Worm (Caenorhabditis elegans) whole organism, dauer: Measurements from ENCODE around the gene F23B2.7.
"Not testable (repeated sequence)": the region's sequence is repeated elsewhere in the genome, so short reads cannot be mapped to it uniquely, and the experiment has no call there.

Experiments
- unc-62 ChIP-seq: sonication (generic microtip); optimal IDR thresholded peaks from 2 replicates; lab custom pipeline; 2017; ENCODE audit warnings: missing biosample characterization, missing genetic modification reagents, missing genetic modification characterization

The F23B2.7 gene

DNA sequence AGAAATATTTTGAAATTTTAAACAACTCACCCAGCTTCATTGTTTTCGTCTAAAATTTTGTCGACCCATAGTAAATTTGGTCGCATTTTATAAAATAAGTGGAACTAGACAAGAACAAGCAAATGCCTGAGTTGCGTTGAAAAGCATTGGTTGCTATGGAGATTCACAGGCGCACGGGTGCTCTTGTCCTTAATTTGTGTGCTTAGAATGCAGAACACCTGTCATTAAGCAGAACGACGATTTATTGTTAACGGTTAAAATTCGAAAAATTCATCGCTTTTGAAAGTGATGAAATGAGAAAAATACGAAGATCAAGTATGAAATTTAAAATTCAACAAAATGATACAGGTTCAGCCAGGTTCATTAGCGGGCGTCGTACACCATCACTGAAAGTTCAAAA lies 4.2 kb upstream of the F23B2.7 start, which contains the start of gene daf-10:
Gene daf-10 (minus strand): TSS at position 101 of the 400 bp plus-strand sequence.
- no peak for TF ChIP-seq unc-62 (GFP tag; lab: Kevin White, UChicago)

DNA sequence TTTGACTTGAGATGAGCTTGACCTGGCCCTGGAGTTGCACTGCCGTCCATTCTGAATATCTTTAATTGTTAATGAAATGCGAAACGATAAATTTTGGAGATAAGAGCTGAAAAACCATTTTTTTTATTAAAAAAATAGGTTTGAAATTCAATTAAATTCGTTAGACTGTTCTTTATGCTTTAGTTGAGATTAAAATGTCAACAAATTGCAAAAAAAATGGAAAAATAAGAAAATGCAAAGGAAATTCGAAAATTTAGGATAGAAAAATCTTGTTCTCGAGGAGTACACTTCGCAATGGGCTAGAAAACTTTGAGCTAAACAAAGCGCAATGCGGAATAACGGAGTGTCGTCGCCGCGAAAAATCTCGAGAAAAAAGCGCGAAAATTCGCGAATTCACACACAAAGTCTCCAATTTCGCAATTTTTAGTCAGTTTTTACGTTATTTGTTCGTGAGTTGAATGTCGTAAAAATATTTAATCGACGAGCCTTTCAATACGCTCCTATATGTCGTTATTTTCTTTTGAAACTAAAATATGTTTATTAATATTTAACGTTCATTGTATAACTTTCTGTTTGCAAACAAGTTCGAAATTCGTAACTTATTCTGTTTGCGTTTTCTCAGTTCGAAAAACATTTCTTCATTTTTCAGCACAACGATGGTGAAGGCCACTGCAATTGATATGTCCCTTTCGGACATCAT lies 3.3 kb upstream of the F23B2.7 start, which contains the start of the genes rpb-12 and aly-2:
Gene rpb-12 (minus strand): TSS at position 51 of the 700 bp plus-strand sequence.
Gene aly-2 (plus strand): TSS at position 650 of the 700 bp plus-strand sequence.
- TF ChIP-seq unc-62 (GFP tag; lab: Kevin White, UChicago): no peak

ce11 chrIV:9154263-9154662 lies 4.0 kb downstream of the F23B2.7 start, which contains the start of gene F23B2.10:
Gene F23B2.10, minus strand, starts transcription at chrIV:9154363.
- TF ChIP-seq unc-62 (GFP tag; lab: Kevin White, UChicago): no peak

DNA sequence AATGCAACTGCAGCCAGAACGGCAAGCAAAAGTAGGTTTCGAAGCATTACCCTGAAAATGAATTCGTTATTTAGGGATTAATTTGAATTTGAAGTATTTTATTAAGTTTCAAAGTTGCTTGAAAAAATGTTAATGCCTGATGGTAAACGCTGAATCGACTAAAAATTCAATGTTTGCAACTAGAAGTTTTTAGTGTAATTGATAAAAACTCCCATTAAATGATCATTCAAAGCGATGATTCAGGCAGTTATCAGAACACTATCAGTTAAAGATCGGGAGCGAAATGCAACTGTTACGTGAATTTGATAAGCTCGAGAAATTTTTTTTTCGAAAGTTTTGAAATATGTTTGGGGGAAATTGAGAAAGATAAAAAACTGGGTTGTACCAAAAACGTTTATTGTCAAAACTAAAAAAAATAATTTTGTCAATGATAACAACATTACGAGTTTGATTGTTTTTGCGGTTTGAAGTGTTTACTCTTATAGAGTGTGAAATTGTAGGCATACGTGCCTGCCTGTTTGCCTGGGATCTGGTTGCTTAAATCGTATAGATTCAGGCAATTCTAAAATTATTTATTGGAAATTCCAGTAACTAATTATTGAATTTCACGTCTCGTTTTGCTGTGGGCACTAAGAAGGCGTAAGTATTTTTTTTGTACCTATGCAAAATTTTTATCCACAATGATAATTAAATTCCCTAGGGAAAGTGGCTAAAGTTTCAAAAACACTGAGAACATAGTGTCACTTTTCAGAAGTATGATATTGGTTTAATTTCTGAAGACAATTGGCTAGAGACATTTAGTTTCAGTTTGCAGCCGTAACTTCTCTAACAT lies 8.9 kb downstream of the F23B2.7 start, which contains the start of gene pcp-3:
Gene pcp-3 (minus strand): TSS at position 51 of the 832 bp plus-strand sequence.
- TF ChIP-seq unc-62 (GFP tag; lab: Kevin White, UChicago): no peak

DNA sequence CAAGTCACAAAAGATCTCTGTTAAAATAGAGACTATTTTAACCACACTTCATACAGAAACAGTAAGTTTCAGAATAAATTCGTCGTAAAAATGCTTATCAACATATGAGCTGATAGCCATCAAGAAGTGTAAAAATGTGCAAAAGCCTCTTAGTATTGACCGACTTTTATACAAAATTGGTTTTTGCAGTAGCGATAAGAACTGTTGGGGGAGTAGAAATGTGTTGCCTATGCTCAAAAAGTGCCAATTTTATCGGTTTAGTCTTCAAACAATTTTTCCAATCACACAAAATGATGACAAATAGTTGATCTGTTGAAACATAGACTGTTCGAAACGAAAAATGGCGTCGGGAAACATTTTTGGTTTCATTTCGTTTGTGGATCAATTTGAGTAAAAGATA lies 9.6 kb downstream of the F23B2.7 start:
- TF ChIP-seq unc-62 (GFP tag; lab: Kevin White, UChicago): no peak

- TF ChIP-seq unc-62 (GFP tag; lab: Kevin White, UChicago): no peak
Observed at ce11 chrIV:9165027-9165426, 14.8 kb downstream of the F23B2.7 start, which contains the start of gene pcp-2. Gene pcp-2, minus strand, starts transcription at chrIV:9165127.

- TF ChIP-seq unc-62 (GFP tag; lab: Kevin White, UChicago): no peak
Observed at ce11 chrIV:9165681-9166080, 15.4 kb downstream of the F23B2.7 start, which contains the start of gene C07C7.3. Gene C07C7.3, plus strand, starts transcription at chrIV:9166051.

DNA sequence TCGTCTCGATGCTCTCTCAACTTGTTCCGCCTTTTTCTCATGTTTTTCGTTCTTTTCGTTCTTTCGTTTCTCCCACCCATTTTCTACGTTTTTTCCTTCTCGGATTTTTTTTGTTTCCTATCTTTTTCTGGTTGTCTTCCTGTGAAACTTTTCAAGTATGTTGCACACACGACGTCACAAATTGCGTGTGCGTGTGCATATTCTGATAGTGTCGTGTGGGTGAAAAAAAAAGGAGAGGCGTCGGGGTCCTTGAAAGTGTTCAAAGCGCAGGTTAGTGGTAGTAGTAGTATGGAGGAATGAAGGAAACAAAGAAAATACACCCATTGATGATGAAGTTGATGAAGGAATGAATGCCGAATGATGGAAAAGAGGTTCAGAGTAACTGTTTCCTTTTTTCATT lies 19.5 kb downstream of the F23B2.7 start:
- TF ChIP-seq unc-62 (GFP tag; lab: Kevin White, UChicago): no peak

- no peak for TF ChIP-seq unc-62 (GFP tag; lab: Kevin White, UChicago)
Observed at ce11 chrIV:9184547-9184946, 34.3 kb downstream of the F23B2.7 start, which contains the start of gene C07C7.1. Gene C07C7.1, plus strand, starts transcription at chrIV:9184847.

- TF ChIP-seq unc-62 (GFP tag; lab: Kevin White, UChicago): no peak
Observed at ce11 chrIV:9191183-9191582, 40.9 kb downstream of the F23B2.7 start.

ce11 chrIV:9192522-9192921 lies 42.2 kb downstream of the F23B2.7 start, which contains the start of gene C46C2.5:
Gene C46C2.5, minus strand, starts transcription at chrIV:9192622.
- no peak for TF ChIP-seq unc-62 (GFP tag; lab: Kevin White, UChicago)

- not testable (repeated sequence) for TF ChIP-seq unc-62 (GFP tag; lab: Kevin White, UChicago)
Observed at ce11 chrIV:9194524-9194923, 44.2 kb downstream of the F23B2.7 start, which contains the start of gene C46C2.7. Gene C46C2.7, plus strand, starts transcription at chrIV:9194824.

- TF ChIP-seq unc-62 (GFP tag; lab: Kevin White, UChicago): no peak
Observed at ce11 chrIV:9196755-9197154, 46.5 kb downstream of the F23B2.7 start.

ce11 chrIV:9198136-9198535 lies 47.9 kb downstream of the F23B2.7 start:
- no peak for TF ChIP-seq unc-62 (GFP tag; lab: Kevin White, UChicago)

ce11 chrIV:9199148-9199938 lies 49.1 kb downstream of the F23B2.7 start:
- no peak for TF ChIP-seq unc-62 (GFP tag; lab: Kevin White, UChicago)
